Worm (Caenorhabditis elegans) whole organism, L3 larva: ENCODE measurements around the gene T18D3.9.

ENCODE experiments used
- aly-2 ChIP-seq: fragments of 150-350 bp; optimal IDR thresholded peaks from 2 replicates; lab custom pipeline; 2014; ENCODE audit warnings: missing biosample characterization, missing genetic modification characterization
- ama-1 ChIP-seq: fragments of 150-350 bp; optimal IDR thresholded peaks from 2 replicates; lab custom pipeline; 2018
- daf-12 ChIP-seq: fragments of 150-350 bp; optimal IDR thresholded peaks from 2 replicates; lab custom pipeline; 2014; ENCODE audit warnings: missing biosample characterization, missing genetic modification reagents, missing genetic modification characterization
- egl-27 ChIP-seq: sonication (generic microtip); optimal IDR thresholded peaks from 4 replicates; lab custom pipeline; 2017; ENCODE audit warnings: missing biosample characterization, missing genetic modification reagents, missing genetic modification characterization
- elt-2 ChIP-seq: sonication (generic microtip); optimal IDR thresholded peaks from 2 replicates; lab custom pipeline; 2016; ENCODE audit warnings: missing genetic modification reagents, mild to moderate bottlenecking, missing genetic modification characterization, missing compliant biosample characterization
- lin-15B ChIP-seq: fragments of 150-350 bp; optimal IDR thresholded peaks from 2 replicates; lab custom pipeline; 2014; ENCODE audit warnings: missing biosample characterization, missing genetic modification characterization
- lin-39 ChIP-seq: fragments of 150-350 bp; optimal IDR thresholded peaks from 2 replicates; lab custom pipeline; 2018; ENCODE audit warnings: missing biosample characterization, missing genetic modification reagents, missing genetic modification characterization
- nhr-11 ChIP-seq: fragments of 150-350 bp; optimal IDR thresholded peaks from 2 replicates; lab custom pipeline; 2014; ENCODE audit warnings: missing biosample characterization, missing genetic modification characterization
- nhr-25 ChIP-seq: sonication (generic microtip); optimal IDR thresholded peaks from 2 replicates; lab custom pipeline; 2017; ENCODE audit warnings: missing biosample characterization, missing genetic modification characterization
- pqm-1 ChIP-seq: fragments of 150-350 bp; optimal IDR thresholded peaks from 2 replicates; lab custom pipeline; 2017; ENCODE audit warnings: missing biosample characterization, missing genetic modification characterization, inconsistent platforms
- skn-1 ChIP-seq: fragments of 150-350 bp; optimal IDR thresholded peaks from 2 replicates; lab custom pipeline; 2014; ENCODE audit warnings: missing biosample characterization, missing genetic modification characterization
- unc-39 ChIP-seq: sonication (generic microtip); optimal IDR thresholded peaks from 4 replicates; lab custom pipeline; 2017; ENCODE audit warnings: missing biosample characterization, missing genetic modification characterization

DNA sequence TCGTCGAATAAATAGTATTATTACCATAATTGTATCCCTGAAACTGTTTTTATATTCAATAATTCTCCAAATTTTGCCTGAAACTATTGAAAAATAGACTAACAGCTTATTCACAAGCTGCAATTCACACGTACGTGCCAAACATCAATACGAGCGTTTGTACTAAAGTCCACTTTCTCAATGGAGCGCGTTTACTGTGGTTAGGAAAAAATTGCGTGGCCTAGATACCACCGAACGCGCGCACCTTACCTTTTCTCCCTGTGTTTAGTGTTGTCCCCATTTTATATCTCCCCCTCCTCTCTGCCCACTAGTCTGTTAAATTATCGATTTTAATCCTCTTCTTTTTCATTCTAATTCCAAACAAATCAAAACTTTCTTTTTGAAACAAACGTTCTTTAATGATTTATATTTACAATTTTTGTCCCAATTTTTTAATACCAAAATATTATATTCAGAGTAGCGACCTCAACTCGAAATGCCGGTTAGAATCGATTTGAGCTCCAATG is at the start of gene T18D3.9, which contains the start of gene T18D3.1:
- TF ChIP-seq elt-2 (tag; lab: Kevin White, UChicago) = peak; percentile 33
- TF ChIP-seq egl-27 (tag; lab: Kevin White, UChicago) = no peak
- TF ChIP-seq lin-15B (tag; lab: Kevin White, UChicago) = peak; percentile 60
- no peak for TF ChIP-seq nhr-11 (tag; lab: Kevin White, UChicago)
- peak; percentile 39 for TF ChIP-seq pqm-1 (tag; lab: Kevin White, UChicago)
- TF ChIP-seq lin-39 = peak; percentile 58
- peak; percentile 67 for TF ChIP-seq nhr-25 (tag; lab: Kevin White, UChicago)
- TF ChIP-seq ama-1 = no peak
- no peak for TF ChIP-seq daf-12 (tag; lab: Kevin White, UChicago)
- TF ChIP-seq aly-2 (tag; lab: Kevin White, UChicago) = no peak
- TF ChIP-seq unc-39 (tag; lab: Kevin White, UChicago) = no peak
- no peak for TF ChIP-seq skn-1
